Worm (Caenorhabditis elegans) whole organism, midembryonic: ENCODE data around the gene fbxa-210.

Experiments used
- T22C8.4 ChIP-seq: fragments of 200-800 bp; sonication (Bioruptor generic); IDR thresholded peaks from 2 replicates; pipeline ENCODE4 v1.3.6; 2022; ENCODE audit warnings: missing genetic modification characterization, missing compliant biosample characterization
- ztf-23 ChIP-seq: fragments of 200-800 bp; sonication (Bioruptor generic); IDR thresholded peaks from 2 replicates; pipeline ENCODE4 v1.3.6; 2022; ENCODE audit warnings: missing genetic modification reagents, missing genetic modification characterization, missing compliant biosample characterization

- TF ChIP-seq T22C8.4 (GFP tag; lab: Robert Waterston, UW) = no peak
- no peak for TF ChIP-seq ztf-23 (GFP tag; lab: Robert Waterston, UW)
Measured at ce11 chrV:18109449-18109848, 15.7 kb upstream of the fbxa-210 start.
